Worm (Caenorhabditis elegans) whole organism, midembryonic: ENCODE data around the gene hda-4.

ENCODE experiments used
- cog-1 ChIP-seq: sonication (generic microtip); optimal IDR thresholded peaks from 2 replicates; lab custom pipeline; 2016; ENCODE audit warnings: missing genetic modification characterization, missing compliant biosample characterization
- flt-1 ChIP-seq: fragments of 200-800 bp; sonication (Bioruptor generic); IDR thresholded peaks from 2 replicates; pipeline ENCODE4 v1.3.6; 2022; ENCODE audit warnings: missing genetic modification characterization, missing compliant biosample characterization
- klf-2 ChIP-seq: fragments of 200-800 bp; sonication (Bioruptor generic); conservative IDR thresholded peaks from 2 replicates; pipeline ENCODE4 v1.3.6; 2022; ENCODE audit warnings: missing genetic modification reagents, missing genetic modification characterization, missing compliant biosample characterization
- ref-1 ChIP-seq: fragments of 200-800 bp; sonication (Bioruptor generic); conservative IDR thresholded peaks from 2 replicates; pipeline ENCODE4 v1.3.6; 2022; ENCODE audit warnings: missing genetic modification reagents, missing genetic modification characterization, missing compliant biosample characterization
- ztf-23 ChIP-seq: fragments of 200-800 bp; sonication (Bioruptor generic); IDR thresholded peaks from 2 replicates; pipeline ENCODE4 v1.3.6; 2022; ENCODE audit warnings: missing genetic modification reagents, missing genetic modification characterization, missing compliant biosample characterization
- ztf-29 ChIP-seq: fragments of 200-800 bp; sonication (Bioruptor generic); IDR thresholded peaks from 2 replicates; pipeline ENCODE4 v1.3.6; 2022; ENCODE audit warnings: missing genetic modification reagents, missing genetic modification characterization, missing compliant biosample characterization

DNA sequence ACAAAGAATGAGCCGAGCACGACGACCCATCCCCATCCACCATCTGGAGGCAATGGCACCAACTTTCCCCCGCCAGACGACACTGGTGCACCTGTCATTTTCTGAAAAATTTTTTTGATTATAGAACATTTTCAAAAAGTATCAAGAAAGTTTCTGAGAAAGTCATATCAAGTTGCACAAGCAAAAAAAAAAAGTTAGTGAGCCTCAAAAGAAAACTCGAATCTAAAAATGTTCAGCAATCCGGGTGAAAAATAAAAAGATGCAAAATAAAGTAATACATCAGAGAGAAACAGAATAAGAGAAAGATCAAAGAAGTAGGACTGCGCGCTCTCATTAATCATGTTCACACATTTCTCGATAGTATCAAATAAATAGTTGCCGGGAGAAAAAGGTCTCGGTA, 41.0 kb downstream of the hda-4 start, which contains the start of gene mct-6:
- TF ChIP-seq ztf-23 (GFP tag; lab: Robert Waterston, UW): no peak
- no peak for TF ChIP-seq ztf-29
- no peak for TF ChIP-seq klf-2
- TF ChIP-seq cog-1: no peak
- TF ChIP-seq flt-1: no peak
- no peak for TF ChIP-seq ref-1 (GFP tag; lab: Robert Waterston, UW)
